Worm (Caenorhabditis elegans): ENCODE measurements around the gene C18C4.7.

Gene C18C4.7

DNA sequence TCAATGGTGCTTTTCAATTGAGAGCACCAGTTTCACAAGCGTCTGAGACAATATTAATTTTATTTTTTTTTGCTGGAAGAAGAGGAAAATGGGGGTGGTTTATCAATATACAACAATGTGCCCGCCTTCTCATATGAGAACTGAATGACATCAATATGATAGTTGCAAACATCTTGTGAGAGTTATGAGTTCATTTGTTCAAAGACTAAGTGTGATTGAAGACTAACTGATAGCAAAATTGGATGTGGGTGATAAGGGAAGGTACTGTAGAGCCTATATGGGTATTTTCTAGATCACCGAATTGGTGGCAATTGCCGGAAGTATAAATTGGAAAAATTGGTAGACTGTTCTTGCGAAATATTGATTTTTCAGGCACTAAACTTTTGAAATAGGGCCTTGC, 54.5 kb downstream of the C18C4.7 start:
- TF ChIP-seq nhr-237 (tag; optimal IDR thresholded peaks at IDR 0.05) = no peak
- no peak for TF ChIP-seq elt-1 (tag; optimal IDR thresholded peaks at IDR 0.05; ENCODE audit: borderline replicate concordance, insufficient read depth)

DNA sequence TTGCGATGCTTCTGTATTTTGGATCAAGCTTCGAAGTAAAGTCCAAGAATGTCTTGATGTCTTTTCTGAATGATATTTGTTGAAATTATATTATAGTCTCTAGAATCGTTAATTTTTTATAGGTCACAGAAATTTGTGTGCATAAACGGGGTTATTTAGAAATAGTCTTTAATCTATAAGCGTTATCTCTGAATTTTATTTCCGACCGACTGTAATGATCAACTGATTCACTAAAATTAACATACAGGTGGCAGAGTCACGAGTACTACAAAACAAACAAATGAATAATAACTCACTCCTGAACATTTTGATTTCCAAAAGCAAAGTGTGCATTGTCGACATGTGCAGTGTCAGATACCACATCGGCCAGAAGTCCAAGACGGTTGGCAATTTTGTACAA, 55.3 kb downstream of the C18C4.7 start:
- TF ChIP-seq elt-1 (tag; optimal IDR thresholded peaks at IDR 0.05; ENCODE audit: borderline replicate concordance, insufficient read depth) (no peak), flh-1 (GFP tag; optimal IDR thresholded peaks at IDR 0.05) (no peak), lsy-2 (tag; optimal IDR thresholded peaks at IDR 0.05) (no peak)

DNA sequence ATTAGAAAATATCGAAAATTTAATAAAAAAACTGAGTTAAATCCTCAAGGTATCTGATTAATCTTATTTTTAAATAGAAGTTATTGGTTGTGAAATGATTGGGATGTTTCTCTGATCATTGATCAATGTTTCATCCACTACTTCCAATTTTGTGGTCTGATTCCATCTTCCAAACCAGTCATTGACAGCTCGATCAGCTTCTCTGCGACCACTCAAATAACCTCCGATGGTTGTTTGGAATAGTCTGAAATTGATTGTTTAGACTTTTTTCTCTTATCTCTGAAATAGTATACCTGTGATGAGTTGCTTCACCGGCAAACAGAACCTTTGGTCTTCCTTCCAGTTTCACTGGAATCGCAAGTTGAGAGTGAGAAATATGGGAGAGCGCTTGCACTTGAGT, 57.1 kb downstream of the C18C4.7 start:
- TF ChIP-seq nhr-12 (tag; optimal IDR thresholded peaks at IDR 0.05) = no peak
- TF ChIP-seq ceh-83 (GFP tag; optimal IDR thresholded peaks at IDR 0.05) = no peak
- TF ChIP-seq lsy-2 (tag; optimal IDR thresholded peaks at IDR 0.05) = no peak
- TF ChIP-seq blmp-1 (tag; optimal IDR thresholded peaks at IDR 0.05) = no peak
- no peak for TF ChIP-seq nhr-2 (tag; optimal IDR thresholded peaks at IDR 0.05)
- TF ChIP-seq ztf-11 (tag; optimal IDR thresholded peaks at IDR 0.05) = no peak
- TF ChIP-seq elt-1 (tag; optimal IDR thresholded peaks at IDR 0.05; ENCODE audit: borderline replicate concordance, insufficient read depth) = no peak
- TF ChIP-seq lin-13 (tag; optimal IDR thresholded peaks at IDR 0.05) = no peak
- TF ChIP-seq ceh-43 (GFP tag; optimal IDR thresholded peaks at IDR 0.05) = no peak
- no peak for TF ChIP-seq drap-1 (GFP tag; optimal IDR thresholded peaks at IDR 0.05)
- no peak for TF ChIP-seq mep-1 (tag; optimal IDR thresholded peaks at IDR 0.05)
- TF ChIP-seq lin-32 (GFP tag; optimal IDR thresholded peaks at IDR 0.05) = no peak
- TF ChIP-seq pha-4 (tag; optimal IDR thresholded peaks at IDR 0.05) = no peak
- no peak for TF ChIP-seq ceh-39 (tag; optimal IDR thresholded peaks at IDR 0.05)
- TF ChIP-seq mls-2 (tag; optimal IDR thresholded peaks at IDR 0.05) = no peak
- TF ChIP-seq sem-2 (GFP tag; optimal IDR thresholded peaks at IDR 0.05) = no peak
- no peak for TF ChIP-seq tbx-8 (GFP tag; optimal IDR thresholded peaks at IDR 0.05)
- TF ChIP-seq unc-120 (tag; optimal IDR thresholded peaks at IDR 0.05; ENCODE audit: poor library complexity, severe bottlenecking) = no peak
- TF ChIP-seq nhr-28 (tag; optimal IDR thresholded peaks at IDR 0.05) = no peak
- TF ChIP-seq unc-39 (tag; optimal IDR thresholded peaks at IDR 0.05) = no peak

- TF ChIP-seq cnd-1 (tag; optimal IDR thresholded peaks at IDR 0.05) = no peak
- TF ChIP-seq hlh-1 (tag; optimal IDR thresholded peaks at IDR 0.05) = no peak
- no peak for TF ChIP-seq unc-39 (tag; optimal IDR thresholded peaks at IDR 0.05)
- TF ChIP-seq flh-1 (GFP tag; optimal IDR thresholded peaks at IDR 0.05) = no peak
- no peak for TF ChIP-seq nhr-2 (tag; optimal IDR thresholded peaks at IDR 0.05)
- TF ChIP-seq nhr-76 (tag; optimal IDR thresholded peaks at IDR 0.05) = no peak
- no peak for TF ChIP-seq bed-3 (GFP tag; optimal IDR thresholded peaks at IDR 0.05)
- TF ChIP-seq drap-1 (GFP tag; optimal IDR thresholded peaks at IDR 0.05) = no peak
- no peak for TF ChIP-seq ham-2 (GFP tag; optimal IDR thresholded peaks at IDR 0.05)
- no peak for TF ChIP-seq ces-1 (GFP tag; optimal IDR thresholded peaks at IDR 0.05)
- no peak for TF ChIP-seq ztf-11 (tag; optimal IDR thresholded peaks at IDR 0.05)
- no peak for TF ChIP-seq sem-2 (GFP tag; optimal IDR thresholded peaks at IDR 0.05)
- TF ChIP-seq ceh-39 (tag; optimal IDR thresholded peaks at IDR 0.05) = no peak
- no peak for TF ChIP-seq mep-1 (tag; optimal IDR thresholded peaks at IDR 0.05)
- no peak for TF ChIP-seq snpc-4 (tag; optimal IDR thresholded peaks at IDR 0.05)
- no peak for TF ChIP-seq unc-62 (GFP tag; optimal IDR thresholded peaks at IDR 0.05)
- no peak for TF ChIP-seq ceh-43 (GFP tag; optimal IDR thresholded peaks at IDR 0.05)
- TF ChIP-seq lsy-2 (tag; optimal IDR thresholded peaks at IDR 0.05) = no peak
- TF ChIP-seq blmp-1 (tag; optimal IDR thresholded peaks at IDR 0.05) = no peak
Measured at ce11 chrV:5509134-5509533, 57.9 kb downstream of the C18C4.7 start.

ce11 chrV:5504807-5505442, 62.1 kb downstream of the C18C4.7 start, which contains the start of the genes dnj-19 and nhr-47:
Gene dnj-19 (minus strand): TSS chrV:5504857.
Gene nhr-47 (plus strand): TSS chrV:5505253.
- TF ChIP-seq lin-32 (GFP tag; optimal IDR thresholded peaks at IDR 0.05) = peak; percentile 37
- TF ChIP-seq nhr-2 (tag; optimal IDR thresholded peaks at IDR 0.05) = no peak
- no peak for TF ChIP-seq nhr-76 (tag; optimal IDR thresholded peaks at IDR 0.05)
- TF ChIP-seq bed-3 (GFP tag; optimal IDR thresholded peaks at IDR 0.05) = peak; percentile 51
- no peak for TF ChIP-seq flh-1 (GFP tag; optimal IDR thresholded peaks at IDR 0.05)
- no peak for TF ChIP-seq elt-3 (tag; optimal IDR thresholded peaks at IDR 0.05)
- no peak for TF ChIP-seq unc-39 (tag; optimal IDR thresholded peaks at IDR 0.05)
- TF ChIP-seq ceh-43 (GFP tag; optimal IDR thresholded peaks at IDR 0.05) = peak; percentile 68
- no peak for TF ChIP-seq ham-2 (GFP tag; optimal IDR thresholded peaks at IDR 0.05)
- TF ChIP-seq ceh-83 (GFP tag; optimal IDR thresholded peaks at IDR 0.05) = no peak
- TF ChIP-seq snpc-4 (tag; optimal IDR thresholded peaks at IDR 0.05) = no peak
- peak; percentile 5 for TF ChIP-seq ztf-11 (tag; optimal IDR thresholded peaks at IDR 0.05)
- no peak for TF ChIP-seq blmp-1 (tag; optimal IDR thresholded peaks at IDR 0.05)
- TF ChIP-seq cnd-1 (tag; optimal IDR thresholded peaks at IDR 0.05) = peak; percentile 81
- TF ChIP-seq mab-5 (tag; optimal IDR thresholded peaks at IDR 0.05) = no peak
- TF ChIP-seq unc-62 (GFP tag; optimal IDR thresholded peaks at IDR 0.05) = peak; percentile 19
- peak; percentile 89 for TF ChIP-seq mep-1 (tag; optimal IDR thresholded peaks at IDR 0.05)
- peak; percentile 28 for TF ChIP-seq sem-2 (GFP tag; optimal IDR thresholded peaks at IDR 0.05)
- TF ChIP-seq zip-8 (tag; optimal IDR thresholded peaks at IDR 0.05) = no peak
- TF ChIP-seq hlh-1 (tag; optimal IDR thresholded peaks at IDR 0.05) = peak; percentile 7
- TF ChIP-seq M03D4.4 (tag; optimal IDR thresholded peaks at IDR 0.05) = peak; percentile 65
- peak; percentile 13 for TF ChIP-seq nhr-12 (tag; optimal IDR thresholded peaks at IDR 0.05)
- TF ChIP-seq lsy-2 (tag; optimal IDR thresholded peaks at IDR 0.05) = peak; percentile 72
- TF ChIP-seq nhr-237 (tag; optimal IDR thresholded peaks at IDR 0.05) = peak; percentile 70
- peak; percentile 76 for TF ChIP-seq mls-2 (tag; optimal IDR thresholded peaks at IDR 0.05)
- peak; percentile 72 for TF ChIP-seq drap-1 (GFP tag; optimal IDR thresholded peaks at IDR 0.05)
- TF ChIP-seq nhr-28 (tag; optimal IDR thresholded peaks at IDR 0.05) = no peak
- no peak for TF ChIP-seq elt-1 (tag; optimal IDR thresholded peaks at IDR 0.05; ENCODE audit: borderline replicate concordance, insufficient read depth)
- TF ChIP-seq ceh-39 (tag; optimal IDR thresholded peaks at IDR 0.05) = peak; percentile 65
- TF ChIP-seq sptf-1 (tag; optimal IDR thresholded peaks at IDR 0.05) = peak; percentile 90
- peak; percentile 84 for TF ChIP-seq pha-4 (tag; optimal IDR thresholded peaks at IDR 0.05)
- peak; percentile 65 for TF ChIP-seq unc-120 (tag; optimal IDR thresholded peaks at IDR 0.05; ENCODE audit: poor library complexity, severe bottlenecking)
- peak; percentile 14 for TF ChIP-seq tbx-8 (GFP tag; optimal IDR thresholded peaks at IDR 0.05)
- TF ChIP-seq lin-13 (tag; optimal IDR thresholded peaks at IDR 0.05) = peak; percentile 95
- TF ChIP-seq ces-1 (GFP tag; optimal IDR thresholded peaks at IDR 0.05) = peak; percentile 45

All from whole organism, mixed stage, embryonic.